Worm (Caenorhabditis elegans): ENCODE data around the gene C04G6.4.

Gene C04G6.4

DNA sequence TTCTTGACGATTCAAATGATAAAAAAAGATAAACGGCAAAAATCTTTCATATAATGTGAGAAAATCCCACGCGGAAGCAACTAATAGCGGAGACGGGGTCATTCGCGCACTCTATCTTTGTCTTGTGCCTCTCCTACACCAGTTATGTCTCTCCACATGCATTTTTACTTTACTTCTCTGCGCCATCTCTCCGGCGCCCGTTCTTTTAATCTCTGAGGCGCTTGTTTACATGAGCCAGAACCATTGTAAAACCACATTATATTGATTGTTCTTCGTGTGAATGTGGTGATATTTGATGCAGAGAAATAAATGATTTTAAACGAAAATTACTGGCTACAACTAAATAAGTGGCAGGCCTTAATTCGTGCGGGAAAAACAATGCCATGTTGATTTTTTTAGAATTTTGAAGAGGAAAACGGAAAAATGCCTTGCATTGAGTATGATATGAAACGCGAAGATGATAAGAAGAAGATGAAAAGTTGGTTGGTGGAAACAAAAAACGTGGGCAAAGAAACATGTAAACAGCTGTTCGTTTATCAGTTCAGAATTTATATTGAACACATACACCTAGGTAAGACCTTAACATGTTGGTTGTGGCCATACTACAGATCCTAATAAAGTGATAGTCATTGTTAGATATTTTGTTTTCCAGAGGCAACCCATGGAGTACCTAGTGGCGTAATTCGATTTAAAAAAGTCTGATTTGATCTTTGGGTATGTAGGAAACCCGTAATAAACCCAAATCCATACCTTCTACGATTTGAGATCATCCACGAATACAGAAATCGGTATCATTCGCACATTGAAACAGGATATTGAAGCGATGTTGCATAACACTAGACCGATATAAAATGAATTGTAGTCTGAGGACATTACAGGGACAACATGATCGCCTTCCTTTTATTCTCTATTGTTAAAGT, 9.4 kb upstream of the C04G6.4 start, which contains the start of gene C04G6.2 (continued):
- TF ChIP-seq elt-3 (tag; optimal IDR thresholded peaks at IDR 0.05): peak in 1 of 6 experiments; percentile 46
- no peak for TF ChIP-seq tlp-1 (tag; optimal IDR thresholded peaks at IDR 0.05)
- peak in 1 of 2 experiments; percentile 74 for TF ChIP-seq mdl-1 (tag; optimal IDR thresholded peaks at IDR 0.05)
- peak; percentile 18 for TF ChIP-seq dsc-1 (tag; optimal IDR thresholded peaks at IDR 0.05)
- no peak for TF ChIP-seq pax-3 (tag; optimal IDR thresholded peaks at IDR 0.05)
- TF ChIP-seq nhr-77 (tag; optimal IDR thresholded peaks at IDR 0.05): peak; percentile 32
- no peak for TF ChIP-seq vab-15 (tag; optimal IDR thresholded peaks at IDR 0.05)
- peak; percentile 45 for TF ChIP-seq nhr-47 (tag; optimal IDR thresholded peaks at IDR 0.05)
- no peak for TF ChIP-seq ceh-88 (GFP tag; IDR thresholded peaks at IDR 0.05)
- peak; percentile 78 for TF ChIP-seq elt-2 (tag; optimal IDR thresholded peaks at IDR 0.05)
- TF ChIP-seq sox-4 (tag; optimal IDR thresholded peaks at IDR 0.05): no peak
- no peak for TF ChIP-seq egl-27 (tag; optimal IDR thresholded peaks at IDR 0.05)
- TF ChIP-seq ceh-8 (GFP tag; optimal IDR thresholded peaks at IDR 0.05): no peak
- TF ChIP-seq pag-3 (tag; optimal IDR thresholded peaks at IDR 0.05; ENCODE audit: borderline replicate concordance, insufficient read depth): no peak
- no peak for TF ChIP-seq ztf-11 (tag; optimal IDR thresholded peaks at IDR 0.05)
- TF ChIP-seq zag-1 (tag; optimal IDR thresholded peaks at IDR 0.05): no peak
- TF ChIP-seq unc-30 (tag; optimal IDR thresholded peaks at IDR 0.05): no peak
- peak; percentile 24 for TF ChIP-seq F16B12.6 (tag; optimal IDR thresholded peaks at IDR 0.05)
- peak; percentile 40 for TF ChIP-seq swsn-7 (tag; optimal IDR thresholded peaks at IDR 0.05)
- no peak; the same call in 1 of the 2 replicates for TF ChIP-seq isw-1 (GFP tag; IDR thresholded peaks at IDR 0.05)
- peak; percentile 29 for TF ChIP-seq unc-130 (tag; optimal IDR thresholded peaks at IDR 0.05)
- no peak for TF ChIP-seq ztf-4 (tag; optimal IDR thresholded peaks at IDR 0.05)
- no peak for TF ChIP-seq aha-1 (tag; optimal IDR thresholded peaks at IDR 0.05)
- TF ChIP-seq grh-1 (GFP tag; IDR thresholded peaks at IDR 0.05): no peak
- peak; percentile 47 for TF ChIP-seq rnt-1 (tag; optimal IDR thresholded peaks at IDR 0.05)
- TF ChIP-seq ceh-90 (tag; optimal IDR thresholded peaks at IDR 0.05): no peak
- peak; percentile 11 for TF ChIP-seq xbp-1 (tag; optimal IDR thresholded peaks at IDR 0.05)
- TF ChIP-seq blmp-1 (tag; optimal IDR thresholded peaks at IDR 0.05): peak; percentile 69
- TF ChIP-seq pqm-1 (tag; optimal IDR thresholded peaks at IDR 0.05): no peak
- no peak for TF ChIP-seq C16A3.4 (tag; optimal IDR thresholded peaks at IDR 0.05)
- TF ChIP-seq ceh-82 (tag; optimal IDR thresholded peaks at IDR 0.05): peak in 2 of 3 experiments; percentile 16 to 45
- no peak for TF ChIP-seq nhr-12 (tag; optimal IDR thresholded peaks at IDR 0.05)
- TF ChIP-seq nhr-71 (tag; optimal IDR thresholded peaks at IDR 0.05): peak; percentile 72
- no peak for TF ChIP-seq hlh-4 (tag; optimal IDR thresholded peaks at IDR 0.05)
- TF ChIP-seq nhr-90 (tag; optimal IDR thresholded peaks at IDR 0.05; ENCODE audit: poor library complexity): no peak
- peak; percentile 30 for TF ChIP-seq fos-1 (tag; optimal IDR thresholded peaks at IDR 0.05)
- no peak for TF ChIP-seq mef-2 (tag; optimal IDR thresholded peaks at IDR 0.05)
- TF ChIP-seq mep-1 (tag; optimal IDR thresholded peaks at IDR 0.05): peak; percentile 53
- peak; percentile 41 for TF ChIP-seq fkh-8 (tag; optimal IDR thresholded peaks at IDR 0.05)
- peak; percentile 44 to 62 for TF ChIP-seq lsy-2 (tag; optimal IDR thresholded peaks at IDR 0.05)
- peak; percentile 52 to 65 for TF ChIP-seq efl-1 (optimal IDR thresholded peaks at IDR 0.05)
- TF ChIP-seq efl-1 (GFP tag; optimal IDR thresholded peaks at IDR 0.05 in 1 of 2): peak; percentile 31 to 94
- TF ChIP-seq C34B4.2 (tag; optimal IDR thresholded peaks at IDR 0.05): no peak
- TF ChIP-seq C04F5.9 (tag; optimal IDR thresholded peaks at IDR 0.05): no peak
- no peak for TF ChIP-seq sptf-1 (tag; optimal IDR thresholded peaks at IDR 0.05)
- no peak for TF ChIP-seq Y116A8C.19 (tag; optimal IDR thresholded peaks at IDR 0.05; ENCODE audit: borderline replicate concordance)
- no peak for TF ChIP-seq lin-39 (tag; optimal IDR thresholded peaks at IDR 0.05)
- TF ChIP-seq unc-86 (tag; optimal IDR thresholded peaks at IDR 0.05): peak; percentile 16
- no peak for TF ChIP-seq ama-1 (optimal IDR thresholded peaks at IDR 0.05)
- no peak for TF ChIP-seq nhr-28 (tag; optimal IDR thresholded peaks at IDR 0.05)
- TF ChIP-seq nhr-237 (tag; optimal IDR thresholded peaks at IDR 0.05): no peak
- TF ChIP-seq dpl-1 (GFP tag; optimal IDR thresholded peaks at IDR 0.05): peak; percentile 10 to 56 (median 35)
